Worm (Caenorhabditis elegans) whole organism, L2 larva: ENCODE results near the gene M03A8.3.

Experiments used
- aly-2 ChIP-seq: fragments of 150-350 bp; optimal IDR thresholded peaks from 2 replicates; lab custom pipeline; 2014; ENCODE audit warnings: missing biosample characterization, missing genetic modification characterization
- mbf-1 ChIP-seq: sonication (generic microtip); optimal IDR thresholded peaks from 2 replicates; lab custom pipeline; 2017; ENCODE audit warnings: missing biosample characterization, missing genetic modification characterization
- nhr-77 ChIP-seq: fragments of 150-350 bp; optimal IDR thresholded peaks from 2 replicates; lab custom pipeline; 2014; ENCODE audit warnings: missing biosample characterization, missing genetic modification characterization
- zag-1 ChIP-seq: fragments of 150-350 bp; optimal IDR thresholded peaks from 2 replicates; lab custom pipeline; 2014; ENCODE audit warnings: missing biosample characterization, missing genetic modification characterization

DNA sequence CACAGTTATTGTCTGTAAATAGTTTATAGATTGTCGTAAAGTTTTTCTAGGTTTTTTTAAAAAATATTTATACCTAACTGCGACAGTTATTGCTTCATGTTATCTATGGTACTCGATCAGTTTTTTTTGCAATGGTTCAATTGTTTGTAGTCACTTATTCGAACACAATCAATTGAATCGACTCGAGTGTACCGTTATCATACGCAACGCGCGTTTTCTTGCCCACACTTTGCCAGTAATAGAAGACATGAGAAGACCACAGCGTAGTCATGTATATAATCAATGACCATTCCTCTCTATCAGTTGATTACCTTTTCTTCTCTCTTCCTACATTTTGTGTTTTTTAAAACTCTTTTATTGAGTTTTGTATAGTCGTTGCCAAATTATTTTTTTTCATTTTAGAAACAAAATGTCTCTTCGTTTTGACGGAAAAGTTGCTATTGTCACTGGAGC is 18.2 kb downstream of the M03A8.3 start, which contains the start of gene dhs-28:
- TF ChIP-seq aly-2 (tag; lab: Kevin White, UChicago) (no peak), nhr-77 (no peak), mbf-1 (tag; lab: Kevin White, UChicago) (no peak), zag-1 (tag; lab: Kevin White, UChicago) (no peak)
